Worm (Caenorhabditis elegans): ENCODE results near the gene fbxa-144.

DNA sequence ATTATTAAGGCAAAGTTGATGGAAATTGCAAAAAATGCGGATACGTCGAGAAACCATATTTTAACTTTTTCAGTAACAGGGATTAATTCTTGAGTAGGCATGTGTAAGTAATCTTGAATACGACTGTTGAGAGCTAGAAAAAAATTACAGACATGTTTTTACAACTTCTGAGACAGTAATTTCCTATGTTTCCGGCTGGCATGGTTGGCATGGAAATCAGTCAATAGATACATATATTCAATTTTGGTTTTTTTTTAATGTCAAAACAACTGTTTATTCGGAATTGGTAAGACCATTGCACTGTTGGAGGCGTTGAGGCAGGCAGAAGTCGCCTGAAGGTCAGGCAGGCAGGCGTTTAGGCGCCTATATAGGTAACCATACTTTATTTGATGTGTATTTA is 20.8 kb upstream of the fbxa-144 start, which contains the start of gene str-254:
- TF ChIP-seq ets-4 (tag; optimal IDR thresholded peaks at IDR 0.05) (no peak), pag-3 (tag; optimal IDR thresholded peaks at IDR 0.05; ENCODE audit: borderline replicate concordance) (no peak), ceh-31 (tag; optimal IDR thresholded peaks at IDR 0.05) (no peak), npax-4 (tag; optimal IDR thresholded peaks at IDR 0.05) (no peak)
